Worm (Caenorhabditis elegans): ENCODE data around the gene K07B1.7.

DNA sequence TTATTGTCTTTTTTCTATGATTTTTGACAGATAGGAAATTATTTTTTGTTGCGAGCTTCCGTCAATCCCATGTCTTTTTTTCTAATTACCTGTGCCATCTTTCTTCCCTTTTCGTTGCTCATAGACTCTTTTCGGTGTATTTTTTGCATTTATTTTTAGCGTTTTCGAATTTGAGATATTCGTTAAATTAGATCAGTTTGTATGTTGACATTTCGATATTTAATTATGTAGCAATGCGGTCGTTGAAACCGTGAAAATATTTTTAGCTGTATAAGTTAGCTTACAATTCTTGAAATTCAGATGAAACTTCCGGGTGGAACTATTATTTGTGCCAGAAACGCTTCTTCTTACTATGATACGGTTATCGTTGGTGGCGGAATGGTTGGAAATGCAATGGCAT lies 10.3 kb downstream of the K07B1.7 start, which contains the start of gene coq-6:
- TF ChIP-seq ZK546.5 (tag; optimal IDR thresholded peaks at IDR 0.05) (no peak), nhr-10 (tag; optimal IDR thresholded peaks at IDR 0.05) (no peak), nhr-6 (tag; optimal IDR thresholded peaks at IDR 0.05) (no peak), Y55F3AM.14 (GFP tag; optimal IDR thresholded peaks at IDR 0.05) (no peak)
